Fruit fly (Drosophila melanogaster) whole organism, embryonic: ENCODE data around the gene CG2854.

ENCODE experiments used
- B-H1 ChIP-seq: fragments of 200-800 bp; sonication (Bioruptor generic); IDR thresholded peaks from 3 replicates; pipeline ENCODE4 v1.3.6; 2022; ENCODE audit warnings: missing biosample characterization, missing genetic modification characterization
- Bdp1 ChIP-seq: fragments of 200-800 bp; sonication (Bioruptor generic); optimal IDR thresholded peaks from 3 replicates; lab custom pipeline; 2016; ENCODE audit warnings: missing biosample characterization, missing genetic modification characterization
- BtbVII ChIP-seq: fragments of 200-800 bp; sonication (Bioruptor generic); optimal IDR thresholded peaks from 3 replicates; lab custom pipeline; 2017; ENCODE audit warnings: missing biosample characterization, mild to moderate bottlenecking, missing genetic modification characterization
- CG10979 ChIP-seq: fragments of 200-800 bp; sonication (Bioruptor generic); optimal IDR thresholded peaks from 2 replicates; lab custom pipeline; 2018; ENCODE audit warnings: missing biosample characterization, mild to moderate bottlenecking, missing genetic modification characterization, moderate library complexity
- CG12299 ChIP-seq: fragments of 200-800 bp; sonication (Bioruptor generic); optimal IDR thresholded peaks from 2 replicates; lab custom pipeline; 2018; ENCODE audit warnings: missing biosample characterization, mild to moderate bottlenecking, missing genetic modification characterization
- CG12769 ChIP-seq: fragments of 200-800 bp; sonication (Bioruptor generic); optimal IDR thresholded peaks from 2 replicates; lab custom pipeline; 2019; ENCODE audit warnings: missing biosample characterization, mild to moderate bottlenecking, missing genetic modification characterization, moderate library complexity
- CG12942 ChIP-seq: fragments of 200-800 bp; sonication (Bioruptor generic); optimal IDR thresholded peaks from 3 replicates; lab custom pipeline; 2016; ENCODE audit warnings: missing biosample characterization, missing genetic modification characterization
- CG13287 ChIP-seq: fragments of 200-800 bp; sonication (Bioruptor generic); IDR thresholded peaks from 2 replicates; pipeline ENCODE4 v1.3.6; 2022; ENCODE audit warnings: missing biosample characterization, missing genetic modification characterization; ENCODE audit not compliant: partially characterized antibody
- CG13894 ChIP-seq: fragments of 200-800 bp; sonication (Bioruptor generic); optimal IDR thresholded peaks from 3 replicates; lab custom pipeline; 2018; ENCODE audit warnings: missing biosample characterization, mild to moderate bottlenecking, missing genetic modification characterization, moderate library complexity
- CG1792 ChIP-seq: fragments of 200-800 bp; sonication (Bioruptor generic); optimal IDR thresholded peaks from 2 replicates; lab custom pipeline; 2016; ENCODE audit warnings: missing biosample characterization, missing genetic modification characterization
- CG30403 ChIP-seq: fragments of 200-800 bp; sonication (Bioruptor generic); optimal IDR thresholded peaks from 3 replicates; lab custom pipeline; 2016; ENCODE audit warnings: missing biosample characterization, missing genetic modification characterization
- CG3163 ChIP-seq: fragments of 200-800 bp; sonication (Bioruptor generic); optimal IDR thresholded peaks from 3 replicates; lab custom pipeline; 2016; ENCODE audit warnings: missing biosample characterization, missing genetic modification characterization
- CG4820 ChIP-seq: fragments of 200-800 bp; sonication (Bioruptor generic); optimal IDR thresholded peaks from 3 replicates; lab custom pipeline; 2016; ENCODE audit warnings: missing biosample characterization, missing genetic modification characterization
- CG6254 ChIP-seq: fragments of 200-800 bp; sonication (Bioruptor generic); optimal IDR thresholded peaks from 3 replicates; lab custom pipeline; 2017; ENCODE audit warnings: mild to moderate bottlenecking, missing biosample characterization, missing genetic modification reagents, missing genetic modification characterization
- CG6683 ChIP-seq: fragments of 200-800 bp; sonication (Bioruptor generic); optimal IDR thresholded peaks from 2 replicates; lab custom pipeline; 2017; ENCODE audit warnings: missing biosample characterization, mild to moderate bottlenecking, missing genetic modification characterization, missing genetic modification reagents
- CG8944 ChIP-seq: fragments of 200-800 bp; sonication (Bioruptor generic); optimal IDR thresholded peaks from 3 replicates; lab custom pipeline; 2016; ENCODE audit warnings: missing biosample characterization, missing genetic modification characterization
- CHES-1-like ChIP-seq: fragments of 200-800 bp; sonication (Bioruptor generic); optimal IDR thresholded peaks from 2 replicates; lab custom pipeline; 2016; ENCODE audit warnings: missing biosample characterization, missing genetic modification characterization
- Camta ChIP-seq: fragments of 200-800 bp; sonication (Bioruptor generic); optimal IDR thresholded peaks from 2 replicates; lab custom pipeline; 2016; ENCODE audit warnings: missing biosample characterization, missing genetic modification characterization
- CoRest ChIP-seq: fragments of 200-800 bp; sonication (Bioruptor generic); optimal IDR thresholded peaks from 3 replicates; lab custom pipeline; 2018; ENCODE audit warnings: missing biosample characterization, mild to moderate bottlenecking, missing genetic modification characterization, moderate library complexity
- GATAe ChIP-seq: fragments of 200-800 bp; sonication (Bioruptor generic); conservative IDR thresholded peaks from 2 replicates; pipeline ENCODE4 v1.3.6; 2022; ENCODE audit warnings: missing biosample characterization, missing genetic modification characterization
- HLH54F ChIP-seq: fragments of 200-800 bp; sonication (Bioruptor generic); optimal IDR thresholded peaks from 3 replicates; lab custom pipeline; 2016; ENCODE audit warnings: missing biosample characterization, missing genetic modification characterization
- Hmr ChIP-seq: fragments of 200-800 bp; sonication (Bioruptor generic); optimal IDR thresholded peaks from 3 replicates; lab custom pipeline; 2017; ENCODE audit warnings: mild to moderate bottlenecking, missing biosample characterization, missing genetic modification reagents, missing genetic modification characterization
- MBD-R2 ChIP-seq: fragments of 200-800 bp; sonication (Bioruptor generic); IDR thresholded peaks from 2 replicates; pipeline ENCODE4 v1.3.6; 2022; ENCODE audit warnings: missing biosample characterization, missing genetic modification characterization
- Meics ChIP-seq: fragments of 200-800 bp; sonication (Bioruptor generic); optimal IDR thresholded peaks from 2 replicates; lab custom pipeline; 2017; ENCODE audit warnings: missing biosample characterization, mild to moderate bottlenecking, missing genetic modification characterization
- Oli ChIP-seq: fragments of 200-800 bp; sonication (Bioruptor generic); optimal IDR thresholded peaks from 2 replicates; lab custom pipeline; 2018; ENCODE audit warnings: missing biosample characterization, mild to moderate bottlenecking, missing genetic modification characterization, moderate library complexity
- Scr ChIP-seq: fragments of 200-800 bp; sonication (Bioruptor generic); IDR thresholded peaks from 2 replicates; pipeline ENCODE4 v1.3.6; 2022; ENCODE audit warnings: missing biosample characterization, missing genetic modification characterization; ENCODE audit not compliant: partially characterized antibody
- Tbp ChIP-seq: fragments of >200 bp; optimal IDR thresholded peaks from 2 replicates; lab custom pipeline; 2018; ENCODE audit warnings: missing biosample characterization, missing genetic modification characterization
- Trl ChIP-seq, 3 experiments: fragments of >200 bp in 2 of 3; fragments of 200-800 bp in 1 of 3; sonication (Bioruptor generic) in 1 of 3; optimal IDR thresholded peaks; 2 replicates in 1 of 3; 3 replicates in 2 of 3; lab custom pipeline; 2016 to 2017; ENCODE audit warnings: missing biosample characterization in 1 of 3, missing genetic modification characterization in 1 of 3
- Usf ChIP-seq: fragments of 200-800 bp; sonication (Bioruptor generic); optimal IDR thresholded peaks from 2 replicates; lab custom pipeline; 2017; ENCODE audit warnings: missing genotype, missing biosample characterization, missing genetic modification characterization
- YL-1 ChIP-seq: fragments of 200-800 bp; sonication (Bioruptor generic); optimal IDR thresholded peaks from 3 replicates; lab custom pipeline; 2017; ENCODE audit warnings: missing biosample characterization, mild to moderate bottlenecking, missing genetic modification characterization
- caup ChIP-seq: fragments of 200-800 bp; sonication (Bioruptor generic); optimal IDR thresholded peaks from 3 replicates; lab custom pipeline; 2017; ENCODE audit warnings: missing biosample characterization, mild to moderate bottlenecking, missing genetic modification characterization, moderate library complexity; ENCODE audit not compliant: severe bottlenecking
- chn ChIP-seq: fragments of 200-800 bp; sonication (Bioruptor generic); optimal IDR thresholded peaks from 2 replicates; lab custom pipeline; 2016; ENCODE audit warnings: missing biosample characterization, missing genetic modification characterization
- dati ChIP-seq: fragments of 200-800 bp; sonication (Bioruptor generic); IDR thresholded peaks from 2 replicates; pipeline ENCODE4 v1.3.6; 2022; ENCODE audit warnings: missing biosample characterization, missing genetic modification characterization
- dm ChIP-seq: fragments of 200-800 bp; sonication (Bioruptor generic); optimal IDR thresholded peaks from 3 replicates; lab custom pipeline; 2016; ENCODE audit warnings: missing biosample characterization, missing genetic modification characterization
- ewg ChIP-seq: fragments of 200-800 bp; sonication (Bioruptor generic); optimal IDR thresholded peaks from 3 replicates; lab custom pipeline; 2017; ENCODE audit warnings: mild to moderate bottlenecking, missing biosample characterization, missing genetic modification reagents, missing genetic modification characterization
- eyg ChIP-seq: fragments of 200-800 bp; sonication (Bioruptor generic); optimal IDR thresholded peaks from 3 replicates; lab custom pipeline; 2016; ENCODE audit warnings: missing biosample characterization, missing genetic modification characterization
- fd3F ChIP-seq: fragments of 200-800 bp; sonication (Bioruptor generic); optimal IDR thresholded peaks from 2 replicates; lab custom pipeline; 2018; ENCODE audit warnings: missing biosample characterization, mild to moderate bottlenecking, missing genetic modification characterization, moderate library complexity
- insv ChIP-seq, 2 experiments: fragments of 200-800 bp; sonication (Bioruptor generic); optimal IDR thresholded peaks; 3 replicates each; lab custom pipeline; 2016 to 2018; ENCODE audit warnings: missing biosample characterization in 2 of 2, missing genetic modification characterization in 2 of 2
- ken ChIP-seq: fragments of 200-800 bp; sonication (Bioruptor generic); IDR thresholded peaks from 3 replicates; pipeline ENCODE4 v1.3.6; 2022; ENCODE audit warnings: missing biosample characterization, missing genetic modification characterization
- nau ChIP-seq: fragments of 200-800 bp; sonication (Bioruptor generic); optimal IDR thresholded peaks from 3 replicates; lab custom pipeline; 2017; ENCODE audit warnings: missing biosample characterization, mild to moderate bottlenecking, missing genetic modification characterization, missing genetic modification reagents
- pb ChIP-seq: fragments of 200-800 bp; sonication (Bioruptor generic); optimal IDR thresholded peaks from 3 replicates; lab custom pipeline; 2016; ENCODE audit warnings: missing biosample characterization, missing genetic modification characterization
- pita ChIP-seq: fragments of 200-800 bp; sonication (Bioruptor generic); optimal IDR thresholded peaks from 2 replicates; lab custom pipeline; 2017; ENCODE audit warnings: missing biosample characterization, mild to moderate bottlenecking, missing genetic modification characterization
- prd ChIP-seq, 3 experiments: fragments of >200 bp in 2 of 3; fragments of 200-800 bp in 1 of 3; sonication (Bioruptor generic) in 1 of 3; optimal IDR thresholded peaks in 2 of 3; IDR thresholded peaks in 1 of 3; 2 replicates in 2 of 3; 3 replicates in 1 of 3; pipeline versions ENCODE4 v1.3.6 to Lab custom; 2017 to 2022; ENCODE audit warnings: missing biosample characterization in 1 of 3, missing genetic modification characterization in 1 of 3
- repo ChIP-seq: fragments of 200-800 bp; sonication (Bioruptor generic); optimal IDR thresholded peaks from 2 replicates; lab custom pipeline; 2016; ENCODE audit warnings: missing biosample characterization, missing genetic modification characterization
- stwl ChIP-seq: fragments of 200-800 bp; sonication (Bioruptor generic); optimal IDR thresholded peaks from 3 replicates; lab custom pipeline; 2018; ENCODE audit warnings: missing biosample characterization, mild to moderate bottlenecking, missing genetic modification characterization, moderate library complexity
- tio ChIP-seq: fragments of 200-800 bp; sonication (Bioruptor generic); optimal IDR thresholded peaks from 2 replicates; lab custom pipeline; 2017; ENCODE audit warnings: missing biosample characterization, missing genetic modification characterization, inconsistent platforms
- trem ChIP-seq: fragments of 200-800 bp; optimal IDR thresholded peaks from 3 replicates; lab custom pipeline; 2019; ENCODE audit warnings: missing biosample characterization, mild to moderate bottlenecking, missing genetic modification characterization, moderate library complexity

Gene CG2854

dm6 chrX:2301613-2302522 is 25.1 kb upstream of the CG2854 start (continued):
- TF ChIP-seq insv (GFP tag; optimal IDR thresholded peaks at IDR 0.05; lab: Kevin White, UChicago): peak in 1 of 2 experiments; percentile 22
- TF ChIP-seq YL-1 (GFP tag; lab: Kevin White, UChicago): peak; percentile 35
- peak; percentile 53 for TF ChIP-seq CG1792 (GFP tag; lab: Kevin White, UChicago)
- TF ChIP-seq B-H1: peak; percentile 73
- TF ChIP-seq CG12299 (tag; lab: Kevin White, UChicago): peak; percentile 53
- peak; percentile 81 for TF ChIP-seq tio (GFP tag; lab: Kevin White, UChicago)
- TF ChIP-seq Tbp (GFP tag; lab: Kevin White, UChicago): no peak
- no peak for TF ChIP-seq dati (GFP tag; lab: Robert Waterston, UW)
- no peak; the same call in 1 of the 2 replicates for TF ChIP-seq GATAe (GFP tag; lab: Robert Waterston, UW)
- no peak for TF ChIP-seq Scr (GFP tag; lab: Robert Waterston, UW)
- peak; percentile 71 for TF ChIP-seq Bdp1 (GFP tag; lab: Kevin White, UChicago)
- TF ChIP-seq ewg: peak; percentile 75
- no peak for TF ChIP-seq pita (GFP tag; lab: Kevin White, UChicago)
- TF ChIP-seq CG6254 (GFP tag; lab: Kevin White, UChicago): peak; percentile 77
- TF ChIP-seq CoRest (tag; lab: Kevin White, UChicago): peak; percentile 84
- TF ChIP-seq eyg (GFP tag; lab: Kevin White, UChicago): peak; percentile 80
- peak; percentile 71 for TF ChIP-seq fd3F (GFP tag; lab: Kevin White, UChicago)
- peak; percentile 88 for TF ChIP-seq Oli
- peak; percentile 81 for TF ChIP-seq CG8944
- peak; percentile 81 for TF ChIP-seq caup (GFP tag; lab: Kevin White, UChicago)
- TF ChIP-seq pb: peak; percentile 82
- peak; percentile 74 for TF ChIP-seq dm
- TF ChIP-seq MBD-R2: peak; percentile 43; the same call in 1 of the 2 replicates
- TF ChIP-seq nau: peak; percentile 71
- peak; percentile 68 for TF ChIP-seq Camta (GFP tag; lab: Kevin White, UChicago)
- peak; percentile 83 for TF ChIP-seq CG30403
- peak; percentile 85 for TF ChIP-seq repo (GFP tag; lab: Kevin White, UChicago)
- TF ChIP-seq prd (optimal IDR thresholded peaks at IDR 0.05; lab: Kevin White, UChicago): no peak
- peak; percentile 90 for TF ChIP-seq prd (GFP tag; IDR thresholded peaks at IDR 0.05; lab: Robert Waterston, UW)
- no peak for TF ChIP-seq stwl (tag; lab: Kevin White, UChicago)
- peak; percentile 57 for TF ChIP-seq trem
- TF ChIP-seq ken (GFP tag; lab: Robert Waterston, UW): peak; percentile 74; the same call in 2 of the 3 replicates
- TF ChIP-seq CG12942 (GFP tag; lab: Kevin White, UChicago): peak; percentile 79
- TF ChIP-seq Hmr (GFP tag; lab: Kevin White, UChicago): peak; percentile 79
- peak; percentile 88 for TF ChIP-seq CHES-1-like (GFP tag; lab: Kevin White, UChicago)
- no peak for TF ChIP-seq CG13894 (tag; lab: Kevin White, UChicago)
- TF ChIP-seq Usf: peak; percentile 72
- TF ChIP-seq CG10979 (tag; lab: Kevin White, UChicago): peak; percentile 84
- peak; percentile 76 for TF ChIP-seq Meics (GFP tag; lab: Kevin White, UChicago)
- TF ChIP-seq Trl (optimal IDR thresholded peaks at IDR 0.05; lab: Kevin White, UChicago): no peak
- TF ChIP-seq Trl (GFP tag; optimal IDR thresholded peaks at IDR 0.05; lab: Kevin White, UChicago): peak; percentile 86
- TF ChIP-seq CG4820: peak; percentile 75
- peak; percentile 79 for TF ChIP-seq chn (GFP tag; lab: Kevin White, UChicago)
- peak; percentile 81 for TF ChIP-seq HLH54F (GFP tag; lab: Kevin White, UChicago)
- peak; percentile 63 for TF ChIP-seq BtbVII (GFP tag; lab: Kevin White, UChicago)
- TF ChIP-seq CG12769 (tag; lab: Kevin White, UChicago): peak; percentile 81
- peak; percentile 62 for TF ChIP-seq CG6683 (GFP tag; lab: Kevin White, UChicago)
- TF ChIP-seq CG13287 (GFP tag; lab: Robert Waterston, UW): no peak
- TF ChIP-seq CG3163 (GFP tag; lab: Kevin White, UChicago): peak; percentile 56
